Fruit fly (Drosophila melanogaster): ENCODE results near the gene beta-Man.

- TF ChIP-seq CG9609 (GFP tag; optimal IDR thresholded peaks at IDR 0.05) (no peak), CG12155 (GFP tag; optimal IDR thresholded peaks at IDR 0.05) (no peak), GATAe (GFP tag; conservative IDR thresholded peaks at IDR 0.05) (no peak), CG6854 (GFP tag; optimal IDR thresholded peaks at IDR 0.05) (no peak), dpn (GFP tag; optimal IDR thresholded peaks at IDR 0.05) (no peak), Lim3 (GFP tag; IDR thresholded peaks at IDR 0.05) (no peak), sug (tag; optimal IDR thresholded peaks at IDR 0.05) (no peak), pb (GFP tag; optimal IDR thresholded peaks at IDR 0.05) (no peak), D (optimal IDR thresholded peaks at IDR 0.05) (no peak), D (GFP tag; optimal IDR thresholded peaks at IDR 0.05) (no peak), org-1 (GFP tag; optimal IDR thresholded peaks at IDR 0.05) (no peak), CG13296 (GFP tag; optimal IDR thresholded peaks at IDR 0.05) (no peak), CG16815 (GFP tag; optimal IDR thresholded peaks at IDR 0.05) (no peak)
These were observed 22.0 kb upstream of the beta-Man start for dm6 chr3R:4174975-4175374.
